Fruit fly (Drosophila melanogaster) whole organism: Measurements from ENCODE around the gene CG15047.

Experiments used
- CG8478 ChIP-seq: fragments of >200 bp; optimal IDR thresholded peaks from 2 replicates; lab custom pipeline; 2018; ENCODE audit warnings: inconsistent platforms
- Dll ChIP-seq: fragments of >200 bp; optimal IDR thresholded peaks from 2 replicates; lab custom pipeline; 2017
- EcR ChIP-seq, 2 experiments: fragments of >200 bp; optimal IDR thresholded peaks; 2 replicates each; lab custom pipeline; 2017; ENCODE audit warnings: missing biosample characterization in 2 of 2, missing genetic modification characterization in 2 of 2, missing genetic modification reagents in 2 of 2
- pan ChIP-seq: fragments of >200 bp; optimal IDR thresholded peaks from 2 replicates; lab custom pipeline; 2017
- psq ChIP-seq: fragments of >200 bp; optimal IDR thresholded peaks from 2 replicates; lab custom pipeline; 2017
- usp ChIP-seq: fragments of >200 bp; optimal IDR thresholded peaks from 2 replicates; lab custom pipeline; 2017; ENCODE audit warnings: missing biosample characterization, missing genetic modification characterization, mixed read lengths

Gene CG15047

dm6 chrX:18506639-18507528, 21.6 kb upstream of the CG15047 start:
- TF ChIP-seq pan (lab: Kevin White, UChicago) = no peak
- TF ChIP-seq usp = no peak
- TF ChIP-seq psq = no peak
- TF ChIP-seq EcR (GFP tag; optimal IDR thresholded peaks at IDR 0.05; lab: Kevin White, UChicago) = no peak
- no peak for TF ChIP-seq Dll (lab: Kevin White, UChicago)
- no peak for TF ChIP-seq CG8478 (lab: Kevin White, UChicago)

dm6 chrX:18508565-18508964, 19.9 kb upstream of the CG15047 start:
- no peak for TF ChIP-seq EcR (GFP tag; optimal IDR thresholded peaks at IDR 0.05; lab: Kevin White, UChicago)
- TF ChIP-seq CG8478 (lab: Kevin White, UChicago) = no peak
- no peak for TF ChIP-seq Dll (lab: Kevin White, UChicago)
- TF ChIP-seq psq = no peak
- no peak for TF ChIP-seq usp
- no peak for TF ChIP-seq pan (lab: Kevin White, UChicago)

- no peak for TF ChIP-seq EcR (GFP tag; optimal IDR thresholded peaks at IDR 0.05; lab: Kevin White, UChicago)
- no peak for TF ChIP-seq pan (lab: Kevin White, UChicago)
- no peak for TF ChIP-seq Dll (lab: Kevin White, UChicago)
- no peak for TF ChIP-seq psq
- TF ChIP-seq usp = no peak
- no peak for TF ChIP-seq CG8478 (lab: Kevin White, UChicago)
Observed at dm6 chrX:18509430-18509829, 19.1 kb upstream of the CG15047 start.

DNA sequence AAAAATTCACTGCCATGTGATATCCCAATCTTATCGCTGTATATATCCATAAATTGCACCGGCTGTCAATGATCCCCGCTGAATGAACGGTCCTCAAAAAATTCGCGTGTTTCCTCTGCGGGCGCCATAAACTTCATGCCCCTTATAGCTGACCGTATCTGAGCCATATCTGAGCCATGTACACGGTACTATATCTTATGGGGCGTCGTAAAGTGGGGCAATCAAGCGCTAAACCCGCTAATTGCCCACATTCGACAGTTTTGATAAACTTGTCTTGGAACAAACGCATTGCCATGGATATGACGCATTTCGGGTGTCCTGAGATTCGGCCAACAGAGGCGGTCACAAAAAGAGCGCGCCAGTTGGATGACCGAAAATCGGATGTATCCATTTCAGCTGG, 17.6 kb upstream of the CG15047 start:
- no peak for TF ChIP-seq pan (lab: Kevin White, UChicago)

DNA sequence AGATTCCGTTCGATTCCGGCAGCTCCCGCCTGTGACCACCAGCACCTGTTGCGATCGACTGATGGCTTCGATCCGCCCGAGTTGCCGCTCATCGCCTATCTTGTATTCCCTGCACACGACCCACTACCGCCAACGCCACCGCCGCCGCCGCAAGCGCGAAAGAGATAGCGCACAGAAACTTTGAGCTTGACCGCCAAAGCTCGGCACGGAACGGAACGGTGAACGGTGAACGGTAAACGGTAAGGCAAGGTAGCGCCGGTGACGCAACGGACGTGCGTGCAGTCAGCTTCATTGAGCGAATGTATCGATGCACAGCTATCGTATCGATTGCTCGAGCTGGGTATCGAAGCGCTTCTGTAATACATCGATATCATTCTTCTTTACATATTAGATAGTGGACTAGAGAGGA, 16.2 kb upstream of the CG15047 start, which contains the start of gene Ggt-1:
Gene Ggt-1, minus strand, starts transcription at position 251 of the 409 bp plus-strand sequence.
- TF ChIP-seq EcR (GFP tag; optimal IDR thresholded peaks at IDR 0.05; lab: Kevin White, UChicago) (no peak), CG8478 (lab: Kevin White, UChicago) (no peak), usp (no peak), pan (lab: Kevin White, UChicago) (no peak), Dll (lab: Kevin White, UChicago) (no peak), psq (no peak)

DNA sequence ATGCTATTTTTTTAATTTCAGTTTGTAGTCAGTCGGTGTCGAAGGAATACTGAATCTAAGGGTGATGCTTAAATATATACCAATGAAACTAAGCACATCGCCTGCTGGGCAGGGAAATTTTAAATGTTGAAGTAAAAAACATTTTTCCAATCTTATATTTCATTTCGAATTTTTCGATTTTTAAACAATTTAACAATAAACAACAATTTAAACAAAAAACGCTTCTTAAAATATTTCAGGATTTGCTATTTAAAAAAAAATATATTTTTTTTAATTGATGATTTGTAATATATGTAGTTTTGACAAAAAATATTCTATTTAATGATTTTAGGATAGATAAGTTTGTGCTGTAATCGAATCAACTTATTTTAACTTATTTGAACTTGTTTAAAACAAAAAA, 13.7 kb upstream of the CG15047 start, which contains the start of gene CG6470:
Gene CG6470, minus strand, starts transcription at position 101 of the 400 bp plus-strand sequence.
- no peak for TF ChIP-seq CG8478 (lab: Kevin White, UChicago)
- no peak for TF ChIP-seq EcR (GFP tag; optimal IDR thresholded peaks at IDR 0.05; lab: Kevin White, UChicago)
- TF ChIP-seq Dll (lab: Kevin White, UChicago) = no peak
- no peak for TF ChIP-seq usp
- TF ChIP-seq pan (lab: Kevin White, UChicago) = no peak
- TF ChIP-seq psq = no peak

dm6 chrX:18515205-18515921, 13.1 kb upstream of the CG15047 start, which contains the start of the genes Bx and HisRS:
Gene Bx (plus strand): TSS chrX:18515428.
Gene HisRS (plus strand): TSS chrX:18515428.
- TF ChIP-seq psq = no peak
- no peak for TF ChIP-seq EcR (GFP tag; optimal IDR thresholded peaks at IDR 0.05; lab: Kevin White, UChicago)
- no peak for TF ChIP-seq usp
- TF ChIP-seq Dll (lab: Kevin White, UChicago) = no peak
- TF ChIP-seq pan (lab: Kevin White, UChicago) = no peak
- no peak for TF ChIP-seq CG8478 (lab: Kevin White, UChicago)

DNA sequence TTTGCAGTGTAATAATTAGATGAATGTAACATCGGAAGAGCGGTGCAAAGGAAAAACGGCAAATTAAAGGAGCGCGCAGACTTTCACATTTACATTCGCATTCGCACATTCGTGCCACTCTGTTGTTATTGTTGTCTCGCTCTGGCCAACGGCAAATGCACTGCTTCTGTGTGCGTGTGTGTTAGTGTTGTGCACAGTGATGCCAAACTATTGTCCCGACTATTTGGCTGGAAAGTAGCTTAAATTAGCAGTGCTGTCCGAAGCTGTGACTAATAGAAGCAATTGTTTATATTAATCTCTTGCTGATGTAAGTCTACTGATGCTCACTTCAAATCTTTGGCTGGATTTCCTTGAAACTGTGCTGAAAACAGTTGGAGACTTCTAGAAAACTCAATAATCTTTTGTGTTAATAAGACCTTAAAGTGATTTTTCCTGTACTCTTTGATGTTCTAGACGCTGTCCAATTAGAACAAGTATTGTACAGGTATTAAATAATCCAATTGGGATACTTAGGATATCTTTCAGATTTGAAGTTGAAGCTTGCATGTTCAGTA, 12.4 kb upstream of the CG15047 start:
- TF ChIP-seq pan (lab: Kevin White, UChicago) = no peak
- no peak for TF ChIP-seq usp
- TF ChIP-seq Dll (lab: Kevin White, UChicago) = no peak
- TF ChIP-seq psq = no peak
- no peak for TF ChIP-seq EcR (GFP tag; optimal IDR thresholded peaks at IDR 0.05; lab: Kevin White, UChicago)
- TF ChIP-seq CG8478 (lab: Kevin White, UChicago) = no peak

dm6 chrX:18517415-18517814, 11.1 kb upstream of the CG15047 start:
- no peak for TF ChIP-seq psq
- no peak for TF ChIP-seq CG8478 (lab: Kevin White, UChicago)
- TF ChIP-seq EcR (GFP tag; optimal IDR thresholded peaks at IDR 0.05; lab: Kevin White, UChicago) = no peak
- no peak for TF ChIP-seq Dll (lab: Kevin White, UChicago)
- no peak for TF ChIP-seq pan (lab: Kevin White, UChicago)
- no peak for TF ChIP-seq usp

DNA sequence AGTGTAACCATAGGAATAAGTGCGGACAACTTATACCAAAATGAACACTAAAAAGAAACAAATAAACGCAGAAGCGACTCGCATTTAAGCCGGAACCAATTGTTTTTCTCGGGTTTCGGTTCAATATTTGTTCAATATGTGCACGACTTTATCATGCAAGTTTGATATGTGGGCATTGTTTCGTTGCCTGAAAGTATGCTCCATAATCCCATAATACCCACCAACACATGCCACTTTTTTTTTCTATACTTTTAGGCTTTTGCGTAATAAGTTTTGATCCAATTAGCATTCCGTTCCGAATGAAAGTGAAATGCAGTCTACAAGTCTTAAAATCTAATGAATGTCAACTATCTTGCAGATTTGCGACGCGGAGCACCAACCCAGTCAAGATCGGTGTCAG, 8.1 kb upstream of the CG15047 start:
- TF ChIP-seq EcR (GFP tag; optimal IDR thresholded peaks at IDR 0.05; lab: Kevin White, UChicago) (no peak), psq (no peak), Dll (lab: Kevin White, UChicago) (no peak), CG8478 (lab: Kevin White, UChicago) (no peak), pan (lab: Kevin White, UChicago) (no peak), usp (no peak)

dm6 chrX:18522395-18523104, 5.9 kb upstream of the CG15047 start, which contains the start of gene CG6481:
Gene CG6481 (minus strand): TSS chrX:18522445.
- TF ChIP-seq CG8478 (lab: Kevin White, UChicago) (no peak), usp (no peak), psq (no peak), EcR (GFP tag; optimal IDR thresholded peaks at IDR 0.05; lab: Kevin White, UChicago) (no peak), Dll (lab: Kevin White, UChicago) (no peak), pan (lab: Kevin White, UChicago) (no peak)
